Worm (Caenorhabditis elegans) whole organism, mixed stage, embryonic: Measurements from ENCODE around the gene F46C5.2.

Experiments used
- M03D4.4 ChIP-seq: sonication (generic microtip); optimal IDR thresholded peaks from 2 replicates; lab custom pipeline; 2017; ENCODE audit warnings: mild to moderate bottlenecking, missing genetic modification characterization, missing compliant biosample characterization
- bed-3 ChIP-seq: fragments of 200-800 bp; sonication (Bioruptor generic); optimal IDR thresholded peaks from 3 replicates; lab custom pipeline; 2018; ENCODE audit warnings: mild to moderate bottlenecking, missing genetic modification characterization, moderate library complexity, missing compliant biosample characterization
- blmp-1 ChIP-seq: fragments of 150-350 bp; optimal IDR thresholded peaks from 2 replicates; lab custom pipeline; 2014; ENCODE audit warnings: missing biosample characterization, missing genetic modification characterization
- ceh-39 ChIP-seq: fragments of 150-350 bp; optimal IDR thresholded peaks from 2 replicates; lab custom pipeline; 2014; ENCODE audit warnings: missing biosample characterization, missing genetic modification characterization
- ceh-43 ChIP-seq: fragments of 200-800 bp; sonication (Bioruptor generic); optimal IDR thresholded peaks from 2 replicates; lab custom pipeline; 2018; ENCODE audit warnings: mild to moderate bottlenecking, missing genetic modification characterization, moderate library complexity, missing compliant biosample characterization
- ceh-83 ChIP-seq: fragments of 200-800 bp; sonication (Bioruptor generic); optimal IDR thresholded peaks from 2 replicates; lab custom pipeline; 2018; ENCODE audit warnings: mild to moderate bottlenecking, missing genetic modification characterization, missing compliant biosample characterization
- ces-1 ChIP-seq: fragments of 150-350 bp; optimal IDR thresholded peaks from 2 replicates; lab custom pipeline; 2014; ENCODE audit warnings: missing biosample characterization, missing genetic modification reagents, missing genetic modification characterization
- cnd-1 ChIP-seq: fragments of 200-800 bp; sonication (Bioruptor generic); optimal IDR thresholded peaks from 2 replicates; lab custom pipeline; 2018; ENCODE audit warnings: mild to moderate bottlenecking, missing genetic modification characterization, missing compliant biosample characterization
- drap-1 ChIP-seq: fragments of 200-800 bp; sonication (Bioruptor generic); optimal IDR thresholded peaks from 3 replicates; lab custom pipeline; 2018; ENCODE audit warnings: mild to moderate bottlenecking, missing genetic modification characterization, missing compliant biosample characterization
- elt-1 ChIP-seq: sonication (generic microtip); optimal IDR thresholded peaks from 2 replicates; lab custom pipeline; 2017; ENCODE audit warnings: missing genetic modification characterization, mild to moderate bottlenecking, missing compliant biosample characterization, antibody characterized with exemption, moderate library complexity, borderline replicate concordance; ENCODE audit not compliant: insufficient read depth
- elt-3 ChIP-seq: fragments of 150-350 bp; optimal IDR thresholded peaks from 2 replicates; lab custom pipeline; 2014; ENCODE audit warnings: missing biosample characterization, missing genetic modification characterization
- flh-1 ChIP-seq: fragments of 200-800 bp; sonication (Bioruptor generic); optimal IDR thresholded peaks from 2 replicates; lab custom pipeline; 2018; ENCODE audit warnings: mild to moderate bottlenecking, missing genetic modification characterization, moderate library complexity, missing compliant biosample characterization
- ham-2 ChIP-seq: fragments of 200-800 bp; sonication (Bioruptor generic); optimal IDR thresholded peaks from 2 replicates; lab custom pipeline; 2018; ENCODE audit warnings: mild to moderate bottlenecking, missing genetic modification characterization, missing compliant biosample characterization
- hlh-1 ChIP-seq: fragments of 150-350 bp; optimal IDR thresholded peaks from 2 replicates; lab custom pipeline; 2014; ENCODE audit warnings: missing biosample characterization, missing genetic modification reagents, missing genetic modification characterization
- lin-13 ChIP-seq: fragments of 150-350 bp; optimal IDR thresholded peaks from 2 replicates; lab custom pipeline; 2014; ENCODE audit warnings: missing biosample characterization, missing genetic modification characterization
- lin-32 ChIP-seq: fragments of 200-800 bp; sonication (Bioruptor generic); optimal IDR thresholded peaks from 2 replicates; lab custom pipeline; 2018; ENCODE audit warnings: mild to moderate bottlenecking, missing genetic modification characterization, missing compliant biosample characterization
- lsy-2 ChIP-seq: fragments of 150-350 bp; optimal IDR thresholded peaks from 2 replicates; lab custom pipeline; 2014; ENCODE audit warnings: missing biosample characterization, missing genetic modification characterization
- mab-5 ChIP-seq: fragments of 150-350 bp; optimal IDR thresholded peaks from 2 replicates; lab custom pipeline; 2014; ENCODE audit warnings: missing biosample characterization, missing genetic modification characterization
- mep-1 ChIP-seq: fragments of 150-350 bp; optimal IDR thresholded peaks from 2 replicates; lab custom pipeline; 2017; ENCODE audit warnings: missing biosample characterization, missing genetic modification reagents, missing genetic modification characterization, inconsistent platforms
- mls-2 ChIP-seq: sonication (generic microtip); optimal IDR thresholded peaks from 2 replicates; lab custom pipeline; 2016; ENCODE audit warnings: mild to moderate bottlenecking, missing genetic modification characterization, moderate library complexity, missing compliant biosample characterization
- nhr-12 ChIP-seq: fragments of 150-350 bp; optimal IDR thresholded peaks from 2 replicates; lab custom pipeline; 2014; ENCODE audit warnings: missing biosample characterization, missing genetic modification characterization
- nhr-2 ChIP-seq: fragments of 150-350 bp; optimal IDR thresholded peaks from 2 replicates; lab custom pipeline; 2014; ENCODE audit warnings: missing biosample characterization, missing genetic modification characterization
- nhr-237 ChIP-seq: fragments of 150-350 bp; optimal IDR thresholded peaks from 2 replicates; lab custom pipeline; 2014; ENCODE audit warnings: missing biosample characterization, missing genetic modification characterization
- nhr-28 ChIP-seq: fragments of 150-350 bp; optimal IDR thresholded peaks from 2 replicates; lab custom pipeline; 2014; ENCODE audit warnings: missing biosample characterization, missing genetic modification characterization
- nhr-76 ChIP-seq: sonication (generic microtip); optimal IDR thresholded peaks from 2 replicates; lab custom pipeline; 2017; ENCODE audit warnings: missing biosample characterization, missing genetic modification characterization
- pha-4 ChIP-seq: fragments of 150-350 bp; optimal IDR thresholded peaks from 2 replicates; lab custom pipeline; 2018; ENCODE audit warnings: missing biosample characterization, missing genetic modification reagents, missing genetic modification characterization
- sem-2 ChIP-seq: fragments of 200-800 bp; sonication (Bioruptor generic); optimal IDR thresholded peaks from 2 replicates; lab custom pipeline; 2018; ENCODE audit warnings: mild to moderate bottlenecking, missing genetic modification characterization, missing compliant biosample characterization
- snpc-4 ChIP-seq: fragments of 150-350 bp; optimal IDR thresholded peaks from 2 replicates; lab custom pipeline; 2014; ENCODE audit warnings: missing biosample characterization, missing genetic modification characterization
- sptf-1 ChIP-seq: sonication (generic microtip); optimal IDR thresholded peaks from 2 replicates; lab custom pipeline; 2017; ENCODE audit warnings: mild to moderate bottlenecking, missing genetic modification characterization, moderate library complexity, missing compliant biosample characterization
- tbx-8 ChIP-seq: fragments of 200-800 bp; sonication (Bioruptor generic); optimal IDR thresholded peaks from 2 replicates; lab custom pipeline; 2018; ENCODE audit warnings: mild to moderate bottlenecking, missing genetic modification characterization, moderate library complexity, missing compliant biosample characterization
- unc-120 ChIP-seq: sonication (generic microtip); optimal IDR thresholded peaks from 2 replicates; lab custom pipeline; 2017; ENCODE audit warnings: missing genetic modification characterization, missing compliant biosample characterization; ENCODE audit not compliant: poor library complexity, severe bottlenecking
- unc-39 ChIP-seq: fragments of 150-350 bp; optimal IDR thresholded peaks from 2 replicates; lab custom pipeline; 2014; ENCODE audit warnings: missing biosample characterization, missing genetic modification characterization
- unc-62 ChIP-seq: fragments of 150-350 bp; optimal IDR thresholded peaks from 2 replicates; lab custom pipeline; 2014; ENCODE audit warnings: missing biosample characterization, missing genetic modification reagents, missing genetic modification characterization
- zip-8 ChIP-seq: fragments of 150-350 bp; optimal IDR thresholded peaks from 2 replicates; lab custom pipeline; 2014; ENCODE audit warnings: missing biosample characterization, missing genetic modification characterization
- ztf-11 ChIP-seq: fragments of 150-350 bp; optimal IDR thresholded peaks from 2 replicates; lab custom pipeline; 2014; ENCODE audit warnings: missing biosample characterization, missing genetic modification characterization

F46C5.2 gene

ce11 chrII:8787376-8787775 is 41.7 kb downstream of the F46C5.2 start:
- TF ChIP-seq nhr-237 (tag; lab: Kevin White, UChicago): peak; percentile 87
- peak; percentile 18 for TF ChIP-seq sptf-1 (tag; lab: Kevin White, UChicago)
- no peak for TF ChIP-seq snpc-4 (tag; lab: Kevin White, UChicago)
- peak; percentile 77 for TF ChIP-seq lsy-2 (tag; lab: Kevin White, UChicago)
- TF ChIP-seq nhr-12 (tag; lab: Kevin White, UChicago): no peak
- TF ChIP-seq mep-1: peak; percentile 89
- TF ChIP-seq ham-2 (GFP tag; lab: Kevin White, UChicago): peak; percentile 44
- TF ChIP-seq M03D4.4 (tag; lab: Kevin White, UChicago): no peak
- no peak for TF ChIP-seq nhr-28 (tag; lab: Kevin White, UChicago)
- TF ChIP-seq mab-5: peak; percentile 70
- TF ChIP-seq unc-39 (tag; lab: Kevin White, UChicago): no peak
- no peak for TF ChIP-seq ceh-83 (GFP tag; lab: Kevin White, UChicago)
- no peak for TF ChIP-seq elt-1
- TF ChIP-seq sem-2: no peak
- TF ChIP-seq ceh-39 (tag; lab: Kevin White, UChicago): peak; percentile 100
- peak; percentile 58 for TF ChIP-seq ztf-11 (tag; lab: Kevin White, UChicago)
- no peak for TF ChIP-seq mls-2 (tag; lab: Kevin White, UChicago)
- peak; percentile 82 for TF ChIP-seq ces-1 (GFP tag; lab: Kevin White, UChicago)
- no peak for TF ChIP-seq blmp-1
- no peak for TF ChIP-seq bed-3 (GFP tag; lab: Kevin White, UChicago)
- TF ChIP-seq unc-120 (tag; lab: Kevin White, UChicago): peak; percentile 10
- TF ChIP-seq lin-32 (GFP tag; lab: Kevin White, UChicago): no peak
- TF ChIP-seq cnd-1 (tag; lab: Kevin White, UChicago): peak; percentile 0
- peak; percentile 55 for TF ChIP-seq zip-8 (tag; lab: Kevin White, UChicago)
- TF ChIP-seq unc-62: peak; percentile 93
- TF ChIP-seq lin-13 (tag; lab: Kevin White, UChicago): peak; percentile 67
- TF ChIP-seq ceh-43: no peak
- peak; percentile 97 for TF ChIP-seq pha-4
- no peak for TF ChIP-seq tbx-8
- TF ChIP-seq elt-3 (tag; lab: Kevin White, UChicago): peak; percentile 21
- peak; percentile 67 for TF ChIP-seq hlh-1 (tag; lab: Kevin White, UChicago)
- TF ChIP-seq nhr-76: no peak
- peak; percentile 24 for TF ChIP-seq drap-1 (GFP tag; lab: Kevin White, UChicago)
- TF ChIP-seq nhr-2: peak; percentile 55
- no peak for TF ChIP-seq flh-1 (GFP tag; lab: Kevin White, UChicago)

- TF ChIP-seq flh-1 (GFP tag; lab: Kevin White, UChicago) (no peak), ztf-11 (tag; lab: Kevin White, UChicago) (no peak), lin-13 (tag; lab: Kevin White, UChicago) (no peak), unc-39 (tag; lab: Kevin White, UChicago) (no peak), snpc-4 (tag; lab: Kevin White, UChicago) (no peak), ces-1 (GFP tag; lab: Kevin White, UChicago) (peak; percentile 54), ham-2 (GFP tag; lab: Kevin White, UChicago) (peak; percentile 34), lin-32 (GFP tag; lab: Kevin White, UChicago) (no peak), tbx-8 (no peak), drap-1 (GFP tag; lab: Kevin White, UChicago) (no peak), ceh-43 (no peak), ceh-83 (GFP tag; lab: Kevin White, UChicago) (peak; percentile 3), pha-4 (no peak), blmp-1 (no peak), nhr-28 (tag; lab: Kevin White, UChicago) (no peak), sptf-1 (tag; lab: Kevin White, UChicago) (no peak), nhr-12 (tag; lab: Kevin White, UChicago) (no peak), nhr-237 (tag; lab: Kevin White, UChicago) (no peak), hlh-1 (tag; lab: Kevin White, UChicago) (no peak), mls-2 (tag; lab: Kevin White, UChicago) (peak; percentile 27), unc-62 (no peak), elt-1 (no peak), nhr-76 (no peak), bed-3 (GFP tag; lab: Kevin White, UChicago) (no peak), mab-5 (no peak), unc-120 (tag; lab: Kevin White, UChicago) (no peak), ceh-39 (tag; lab: Kevin White, UChicago) (no peak), M03D4.4 (tag; lab: Kevin White, UChicago) (no peak), sem-2 (no peak), elt-3 (tag; lab: Kevin White, UChicago) (no peak), lsy-2 (tag; lab: Kevin White, UChicago) (no peak), mep-1 (no peak)
Observed at ce11 chrII:8785875-8786274, 43.2 kb downstream of the F46C5.2 start.
